Worm (Caenorhabditis elegans) whole organism, mixed stage, embryonic: ENCODE results near the gene C18H2.5.

Experiments
- M03D4.4 ChIP-seq: sonication (generic microtip); optimal IDR thresholded peaks from 2 replicates; lab custom pipeline; 2017; ENCODE audit warnings: mild to moderate bottlenecking, missing genetic modification characterization, missing compliant biosample characterization
- bed-3 ChIP-seq: fragments of 200-800 bp; sonication (Bioruptor generic); optimal IDR thresholded peaks from 3 replicates; lab custom pipeline; 2018; ENCODE audit warnings: mild to moderate bottlenecking, missing genetic modification characterization, moderate library complexity, missing compliant biosample characterization
- blmp-1 ChIP-seq: fragments of 150-350 bp; optimal IDR thresholded peaks from 2 replicates; lab custom pipeline; 2014; ENCODE audit warnings: missing biosample characterization, missing genetic modification characterization
- ceh-39 ChIP-seq: fragments of 150-350 bp; optimal IDR thresholded peaks from 2 replicates; lab custom pipeline; 2014; ENCODE audit warnings: missing biosample characterization, missing genetic modification characterization
- ceh-43 ChIP-seq: fragments of 200-800 bp; sonication (Bioruptor generic); optimal IDR thresholded peaks from 2 replicates; lab custom pipeline; 2018; ENCODE audit warnings: mild to moderate bottlenecking, missing genetic modification characterization, moderate library complexity, missing compliant biosample characterization
- ceh-83 ChIP-seq: fragments of 200-800 bp; sonication (Bioruptor generic); optimal IDR thresholded peaks from 2 replicates; lab custom pipeline; 2018; ENCODE audit warnings: mild to moderate bottlenecking, missing genetic modification characterization, missing compliant biosample characterization
- ces-1 ChIP-seq: fragments of 150-350 bp; optimal IDR thresholded peaks from 2 replicates; lab custom pipeline; 2014; ENCODE audit warnings: missing biosample characterization, missing genetic modification reagents, missing genetic modification characterization
- cnd-1 ChIP-seq: fragments of 200-800 bp; sonication (Bioruptor generic); optimal IDR thresholded peaks from 2 replicates; lab custom pipeline; 2018; ENCODE audit warnings: mild to moderate bottlenecking, missing genetic modification characterization, missing compliant biosample characterization
- drap-1 ChIP-seq: fragments of 200-800 bp; sonication (Bioruptor generic); optimal IDR thresholded peaks from 3 replicates; lab custom pipeline; 2018; ENCODE audit warnings: mild to moderate bottlenecking, missing genetic modification characterization, missing compliant biosample characterization
- elt-3 ChIP-seq: fragments of 150-350 bp; optimal IDR thresholded peaks from 2 replicates; lab custom pipeline; 2014; ENCODE audit warnings: missing biosample characterization, missing genetic modification characterization
- flh-1 ChIP-seq: fragments of 200-800 bp; sonication (Bioruptor generic); optimal IDR thresholded peaks from 2 replicates; lab custom pipeline; 2018; ENCODE audit warnings: mild to moderate bottlenecking, missing genetic modification characterization, moderate library complexity, missing compliant biosample characterization
- ham-2 ChIP-seq: fragments of 200-800 bp; sonication (Bioruptor generic); optimal IDR thresholded peaks from 2 replicates; lab custom pipeline; 2018; ENCODE audit warnings: mild to moderate bottlenecking, missing genetic modification characterization, missing compliant biosample characterization
- hlh-1 ChIP-seq: fragments of 150-350 bp; optimal IDR thresholded peaks from 2 replicates; lab custom pipeline; 2014; ENCODE audit warnings: missing biosample characterization, missing genetic modification reagents, missing genetic modification characterization
- lin-13 ChIP-seq: fragments of 150-350 bp; optimal IDR thresholded peaks from 2 replicates; lab custom pipeline; 2014; ENCODE audit warnings: missing biosample characterization, missing genetic modification characterization
- lin-32 ChIP-seq: fragments of 200-800 bp; sonication (Bioruptor generic); optimal IDR thresholded peaks from 2 replicates; lab custom pipeline; 2018; ENCODE audit warnings: mild to moderate bottlenecking, missing genetic modification characterization, missing compliant biosample characterization
- lsy-2 ChIP-seq: fragments of 150-350 bp; optimal IDR thresholded peaks from 2 replicates; lab custom pipeline; 2014; ENCODE audit warnings: missing biosample characterization, missing genetic modification characterization
- mab-5 ChIP-seq: fragments of 150-350 bp; optimal IDR thresholded peaks from 2 replicates; lab custom pipeline; 2014; ENCODE audit warnings: missing biosample characterization, missing genetic modification characterization
- mep-1 ChIP-seq: fragments of 150-350 bp; optimal IDR thresholded peaks from 2 replicates; lab custom pipeline; 2017; ENCODE audit warnings: missing biosample characterization, missing genetic modification reagents, missing genetic modification characterization, inconsistent platforms
- mls-2 ChIP-seq: sonication (generic microtip); optimal IDR thresholded peaks from 2 replicates; lab custom pipeline; 2016; ENCODE audit warnings: mild to moderate bottlenecking, missing genetic modification characterization, moderate library complexity, missing compliant biosample characterization
- nhr-12 ChIP-seq: fragments of 150-350 bp; optimal IDR thresholded peaks from 2 replicates; lab custom pipeline; 2014; ENCODE audit warnings: missing biosample characterization, missing genetic modification characterization
- nhr-2 ChIP-seq: fragments of 150-350 bp; optimal IDR thresholded peaks from 2 replicates; lab custom pipeline; 2014; ENCODE audit warnings: missing biosample characterization, missing genetic modification characterization
- nhr-237 ChIP-seq: fragments of 150-350 bp; optimal IDR thresholded peaks from 2 replicates; lab custom pipeline; 2014; ENCODE audit warnings: missing biosample characterization, missing genetic modification characterization
- nhr-28 ChIP-seq: fragments of 150-350 bp; optimal IDR thresholded peaks from 2 replicates; lab custom pipeline; 2014; ENCODE audit warnings: missing biosample characterization, missing genetic modification characterization
- nhr-76 ChIP-seq: sonication (generic microtip); optimal IDR thresholded peaks from 2 replicates; lab custom pipeline; 2017; ENCODE audit warnings: missing biosample characterization, missing genetic modification characterization
- pha-4 ChIP-seq: fragments of 150-350 bp; optimal IDR thresholded peaks from 2 replicates; lab custom pipeline; 2018; ENCODE audit warnings: missing biosample characterization, missing genetic modification reagents, missing genetic modification characterization
- sem-2 ChIP-seq: fragments of 200-800 bp; sonication (Bioruptor generic); optimal IDR thresholded peaks from 2 replicates; lab custom pipeline; 2018; ENCODE audit warnings: mild to moderate bottlenecking, missing genetic modification characterization, missing compliant biosample characterization
- snpc-4 ChIP-seq: fragments of 150-350 bp; optimal IDR thresholded peaks from 2 replicates; lab custom pipeline; 2014; ENCODE audit warnings: missing biosample characterization, missing genetic modification characterization
- sptf-1 ChIP-seq: sonication (generic microtip); optimal IDR thresholded peaks from 2 replicates; lab custom pipeline; 2017; ENCODE audit warnings: mild to moderate bottlenecking, missing genetic modification characterization, moderate library complexity, missing compliant biosample characterization
- tbx-8 ChIP-seq: fragments of 200-800 bp; sonication (Bioruptor generic); optimal IDR thresholded peaks from 2 replicates; lab custom pipeline; 2018; ENCODE audit warnings: mild to moderate bottlenecking, missing genetic modification characterization, moderate library complexity, missing compliant biosample characterization
- unc-120 ChIP-seq: sonication (generic microtip); optimal IDR thresholded peaks from 2 replicates; lab custom pipeline; 2017; ENCODE audit warnings: missing genetic modification characterization, missing compliant biosample characterization; ENCODE audit not compliant: poor library complexity, severe bottlenecking
- unc-39 ChIP-seq: fragments of 150-350 bp; optimal IDR thresholded peaks from 2 replicates; lab custom pipeline; 2014; ENCODE audit warnings: missing biosample characterization, missing genetic modification characterization
- unc-62 ChIP-seq: fragments of 150-350 bp; optimal IDR thresholded peaks from 2 replicates; lab custom pipeline; 2014; ENCODE audit warnings: missing biosample characterization, missing genetic modification reagents, missing genetic modification characterization
- zip-8 ChIP-seq: fragments of 150-350 bp; optimal IDR thresholded peaks from 2 replicates; lab custom pipeline; 2014; ENCODE audit warnings: missing biosample characterization, missing genetic modification characterization
- ztf-11 ChIP-seq: fragments of 150-350 bp; optimal IDR thresholded peaks from 2 replicates; lab custom pipeline; 2014; ENCODE audit warnings: missing biosample characterization, missing genetic modification characterization

Gene C18H2.5

DNA sequence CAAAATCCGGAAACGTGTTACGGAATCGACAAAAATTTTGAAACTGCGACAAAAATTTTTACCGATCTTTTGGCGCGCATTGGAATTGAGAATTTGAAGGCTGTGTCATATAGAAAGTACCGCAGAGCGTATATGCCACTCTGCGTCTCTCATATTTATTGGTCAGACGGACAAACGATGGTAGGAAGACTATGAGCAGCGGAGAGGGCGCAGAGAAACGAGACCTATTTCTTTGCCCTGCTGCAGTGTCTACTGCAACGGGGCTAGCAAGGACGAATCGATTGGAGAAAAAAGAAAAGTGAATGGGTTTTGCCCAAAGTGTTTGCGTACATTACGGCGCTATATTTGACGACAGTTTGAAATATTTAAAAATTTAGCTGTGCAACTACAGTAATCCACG, 15.9 kb upstream of the C18H2.5 start:
- TF ChIP-seq tbx-8 (GFP tag; lab: Kevin White, UChicago) (no peak), zip-8 (tag; lab: Kevin White, UChicago) (no peak), lin-13 (tag; lab: Kevin White, UChicago) (no peak), nhr-12 (tag; lab: Kevin White, UChicago) (no peak), sptf-1 (peak; percentile 48), unc-62 (GFP tag; lab: Kevin White, UChicago) (no peak), mep-1 (tag; lab: Kevin White, UChicago) (peak; percentile 90), nhr-237 (peak; percentile 60), ztf-11 (tag; lab: Kevin White, UChicago) (no peak), ces-1 (GFP tag; lab: Kevin White, UChicago) (peak; percentile 64), pha-4 (tag; lab: Kevin White, UChicago) (peak; percentile 74), nhr-2 (tag; lab: Kevin White, UChicago) (peak; percentile 41), unc-39 (tag; lab: Kevin White, UChicago) (no peak), lsy-2 (peak; percentile 36), unc-120 (tag; lab: Kevin White, UChicago) (peak; percentile 7), blmp-1 (tag; lab: Kevin White, UChicago) (no peak), elt-3 (no peak), hlh-1 (tag; lab: Kevin White, UChicago) (no peak), ham-2 (GFP tag; lab: Kevin White, UChicago) (peak; percentile 57), drap-1 (GFP tag; lab: Kevin White, UChicago) (no peak), mls-2 (tag; lab: Kevin White, UChicago) (peak; percentile 34), snpc-4 (tag; lab: Kevin White, UChicago) (no peak), nhr-76 (tag; lab: Kevin White, UChicago) (no peak), ceh-43 (GFP tag; lab: Kevin White, UChicago) (no peak), M03D4.4 (no peak), ceh-39 (tag; lab: Kevin White, UChicago) (peak; percentile 89), cnd-1 (tag; lab: Kevin White, UChicago) (peak; percentile 2), mab-5 (tag; lab: Kevin White, UChicago) (no peak), flh-1 (GFP tag; lab: Kevin White, UChicago) (no peak), bed-3 (no peak), nhr-28 (tag; lab: Kevin White, UChicago) (no peak), sem-2 (GFP tag; lab: Kevin White, UChicago) (no peak)

DNA sequence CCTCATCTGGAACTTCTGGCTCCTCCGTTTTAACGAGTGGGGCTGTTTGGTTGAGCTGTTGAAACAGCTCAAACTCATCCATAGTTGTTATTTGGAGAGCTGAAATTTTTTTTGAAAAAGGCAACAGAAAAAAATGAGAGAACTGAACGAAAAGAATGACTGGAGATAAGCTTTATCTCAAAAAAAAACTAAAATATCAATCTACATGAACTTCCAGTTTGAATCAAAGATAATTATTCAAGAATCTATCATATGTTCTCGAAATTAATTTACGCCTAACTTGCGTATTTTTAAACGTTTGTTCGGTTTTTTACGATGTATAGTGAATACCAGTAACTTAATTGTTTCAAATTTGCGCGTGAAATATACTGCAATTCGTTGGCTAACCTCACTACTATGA, 15.2 kb upstream of the C18H2.5 start, which contains the start of gene lin-13:
Gene lin-13, minus strand, starts transcription at position 101 of the 400 bp plus-strand sequence.
- TF ChIP-seq pha-4 (tag; lab: Kevin White, UChicago): no peak
- no peak for TF ChIP-seq sem-2 (GFP tag; lab: Kevin White, UChicago)
- no peak for TF ChIP-seq mep-1 (tag; lab: Kevin White, UChicago)
- no peak for TF ChIP-seq M03D4.4
- no peak for TF ChIP-seq ceh-39 (tag; lab: Kevin White, UChicago)
- no peak for TF ChIP-seq nhr-28 (tag; lab: Kevin White, UChicago)
- TF ChIP-seq sptf-1: no peak
- no peak for TF ChIP-seq lin-32 (GFP tag; lab: Kevin White, UChicago)
- no peak for TF ChIP-seq zip-8 (tag; lab: Kevin White, UChicago)
- TF ChIP-seq ceh-43 (GFP tag; lab: Kevin White, UChicago): no peak
- TF ChIP-seq nhr-2 (tag; lab: Kevin White, UChicago): no peak

- peak; percentile 15 for TF ChIP-seq ces-1 (GFP tag; lab: Kevin White, UChicago)
Measured at ce11 chrIII:7708815-7709214, 14.6 kb upstream of the C18H2.5 start.

ce11 chrIII:7703474-7703873, 9.3 kb upstream of the C18H2.5 start:
- TF ChIP-seq zip-8 (tag; lab: Kevin White, UChicago) (peak; percentile 81), ceh-83 (GFP tag; lab: Kevin White, UChicago) (no peak)
